Fruit fly (Drosophila melanogaster): ENCODE data around the gene CG4098.

The CG4098 gene

DNA sequence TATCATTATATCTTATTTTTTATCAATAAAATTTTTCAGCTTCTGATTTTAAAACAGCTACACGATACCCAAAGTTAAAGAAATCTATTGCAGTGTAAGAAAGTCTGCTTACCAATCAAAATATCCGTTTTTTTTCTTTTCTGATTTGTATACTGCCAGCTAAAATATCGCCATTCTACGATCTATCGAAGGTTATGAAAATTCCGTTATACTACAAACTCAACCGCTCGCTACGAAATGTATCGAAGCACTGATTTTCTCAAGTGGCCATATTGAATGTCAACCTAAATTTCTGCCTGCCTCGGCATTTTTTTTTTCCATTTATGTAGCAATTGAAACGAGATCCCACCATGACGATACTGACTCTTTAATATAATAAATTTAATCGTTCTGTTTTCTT lies 29.1 kb downstream of the CG4098 start, which contains the start of gene nxf2 (continued):
- no peak for TF ChIP-seq CG13296 (GFP tag; optimal IDR thresholded peaks at IDR 0.05)
- TF ChIP-seq pita (GFP tag; optimal IDR thresholded peaks at IDR 0.05) = no peak
- TF ChIP-seq CG6683 (GFP tag; optimal IDR thresholded peaks at IDR 0.05) = no peak
- TF ChIP-seq NfI (GFP tag; optimal IDR thresholded peaks at IDR 0.05) = no peak
- TF ChIP-seq CG7839 (tag; optimal IDR thresholded peaks at IDR 0.05) = no peak
- no peak for TF ChIP-seq CG8281 (tag; optimal IDR thresholded peaks at IDR 0.05)
- TF ChIP-seq CG7357 (GFP tag; IDR thresholded peaks at IDR 0.05) = no peak
- TF ChIP-seq CG1792 (GFP tag; optimal IDR thresholded peaks at IDR 0.05) = no peak
- no peak for TF ChIP-seq kay (GFP tag; optimal IDR thresholded peaks at IDR 0.05)
- TF ChIP-seq ewg (GFP tag; optimal IDR thresholded peaks at IDR 0.05) = no peak
- TF ChIP-seq crp (GFP tag; optimal IDR thresholded peaks at IDR 0.05) = no peak
- TF ChIP-seq Drgx (GFP tag; IDR thresholded peaks at IDR 0.05) = no peak
- TF ChIP-seq pum (GFP tag; optimal IDR thresholded peaks at IDR 0.05) = no peak
- no peak for TF ChIP-seq Pdp1 (GFP tag; optimal IDR thresholded peaks at IDR 0.05)
- TF ChIP-seq Atf3 (GFP tag; optimal IDR thresholded peaks at IDR 0.05) = no peak
- TF ChIP-seq ham (GFP tag; IDR thresholded peaks at IDR 0.05) = no peak
- TF ChIP-seq CG17328 (GFP tag; IDR thresholded peaks at IDR 0.05) = no peak
- peak; percentile 43 for TF ChIP-seq nerfin-1 (tag; optimal IDR thresholded peaks at IDR 0.05)
- no peak for TF ChIP-seq fru (optimal IDR thresholded peaks at IDR 0.05)
- no peak for TF ChIP-seq lov (optimal IDR thresholded peaks at IDR 0.05)
- TF ChIP-seq lov (GFP tag; IDR thresholded peaks at IDR 0.05) = no peak
- peak; percentile 66 for TF ChIP-seq Scr (GFP tag; IDR thresholded peaks at IDR 0.05; ENCODE audit: partially characterized antibody)
- TF ChIP-seq CG1647 (GFP tag; optimal IDR thresholded peaks at IDR 0.05) = no peak
- TF ChIP-seq pros (GFP tag; optimal IDR thresholded peaks at IDR 0.05) = no peak
- no peak for TF ChIP-seq Sin3A (optimal IDR thresholded peaks at IDR 0.05)
- TF ChIP-seq lbe (GFP tag; optimal IDR thresholded peaks at IDR 0.05) = peak; percentile 10
- no peak for TF ChIP-seq CG8089 (GFP tag; optimal IDR thresholded peaks at IDR 0.05)
- no peak for TF ChIP-seq GATAe (GFP tag; conservative IDR thresholded peaks at IDR 0.05)
- TF ChIP-seq Jarid2 (GFP tag; optimal IDR thresholded peaks at IDR 0.05) = no peak
- no peak for TF ChIP-seq CG14014 (GFP tag; IDR thresholded peaks at IDR 0.05)
- peak; percentile 62 for TF ChIP-seq Neu2 (GFP tag; optimal IDR thresholded peaks at IDR 0.05; ENCODE audit: borderline replicate concordance)
- no peak for TF ChIP-seq CG9609 (GFP tag; optimal IDR thresholded peaks at IDR 0.05)
- 0 out of 3 replicates have a peak, but pooled peaks have one; percentile 41 for TF ChIP-seq CG2199 (GFP tag; IDR thresholded peaks at IDR 0.05)
- no peak for TF ChIP-seq sqz (GFP tag; optimal IDR thresholded peaks at IDR 0.05)
- no peak for TF ChIP-seq scrt (GFP tag; optimal IDR thresholded peaks at IDR 0.05)
- no peak for TF ChIP-seq CHES-1-like (GFP tag; optimal IDR thresholded peaks at IDR 0.05)
- TF ChIP-seq CG15696 (tag; optimal IDR thresholded peaks at IDR 0.05) = no peak
- TF ChIP-seq salm (tag; optimal IDR thresholded peaks at IDR 0.05) = no peak
- TF ChIP-seq CG42726 (GFP tag; IDR thresholded peaks at IDR 0.05; ENCODE audit: partially characterized antibody) = no peak
- no peak for TF ChIP-seq Hsf (GFP tag; optimal IDR thresholded peaks at IDR 0.05)
- no peak for TF ChIP-seq tap (tag; optimal IDR thresholded peaks at IDR 0.05)
- no peak for TF ChIP-seq chinmo (GFP tag; IDR thresholded peaks at IDR 0.05; ENCODE audit: partially characterized antibody)
- no peak for TF ChIP-seq CG3726 (GFP tag; IDR thresholded peaks at IDR 0.05)
- no peak for TF ChIP-seq CTCF (GFP tag; optimal IDR thresholded peaks at IDR 0.05)
- no peak for TF ChIP-seq CG32767 (GFP tag; IDR thresholded peaks at IDR 0.05)
- no peak for TF ChIP-seq CG9817 (tag; optimal IDR thresholded peaks at IDR 0.05)
- peak; percentile 40 for TF ChIP-seq Sry-δ (GFP tag; optimal IDR thresholded peaks at IDR 0.05)
- TF ChIP-seq Lim3 (GFP tag; IDR thresholded peaks at IDR 0.05) = no peak
- TF ChIP-seq CG6765 (GFP tag; optimal IDR thresholded peaks at IDR 0.05) = no peak
- no peak for TF ChIP-seq CG13894 (tag; optimal IDR thresholded peaks at IDR 0.05)
- TF ChIP-seq eve (GFP tag; optimal IDR thresholded peaks at IDR 0.05) = no peak
- no peak for TF ChIP-seq Rx (GFP tag; IDR thresholded peaks at IDR 0.05)
- TF ChIP-seq pb (GFP tag; optimal IDR thresholded peaks at IDR 0.05) = no peak
